Worm (Caenorhabditis elegans): ENCODE measurements around the gene F26F12.8.
A peak's percentile ranks its signal among the peaks of the same experiment; 100 is the strongest.

The F26F12.8 gene

DNA sequence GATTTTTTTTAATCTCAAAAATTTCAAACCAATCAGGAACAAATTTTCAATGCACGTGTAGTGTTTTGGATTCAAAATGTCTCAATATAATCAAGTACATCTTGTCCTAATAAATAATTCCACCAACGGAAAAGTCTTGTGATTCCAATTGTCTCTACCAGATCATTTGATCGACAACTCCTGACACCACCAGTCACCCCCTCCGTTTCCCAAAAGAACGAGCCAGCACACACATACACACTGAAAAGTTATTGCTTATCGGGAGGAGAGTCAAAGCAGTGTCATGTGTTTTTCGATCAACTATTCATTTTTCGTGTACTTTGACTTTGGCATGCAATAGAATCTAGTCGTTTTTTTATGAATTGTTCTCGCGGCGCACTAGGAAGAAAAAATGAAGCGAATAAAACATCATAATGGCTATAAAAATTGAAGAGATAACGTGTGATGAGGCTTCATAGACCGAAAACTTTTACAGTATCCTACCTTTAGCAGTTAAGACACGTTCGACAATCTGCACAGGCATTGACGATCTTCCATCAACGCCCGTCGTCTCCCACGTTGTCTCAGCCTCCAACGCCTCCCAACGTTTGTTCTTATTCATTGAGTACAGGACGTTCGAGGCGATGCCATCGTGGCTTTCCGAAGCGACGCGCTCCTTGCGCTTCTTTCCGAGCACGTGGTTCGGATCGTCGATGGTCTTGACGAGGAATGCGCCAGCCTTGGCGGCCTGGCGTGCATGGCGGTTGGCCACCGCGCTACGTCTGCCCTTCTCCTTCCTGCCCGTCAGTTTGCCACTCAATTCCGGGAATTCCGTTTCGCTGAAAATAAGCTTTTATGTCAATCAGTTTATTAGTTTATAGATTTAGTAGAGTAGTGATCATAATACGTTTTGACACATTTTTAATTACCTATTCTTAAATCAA is 18.7 kb downstream of the F26F12.8 start:
- TF ChIP-seq jun-1 (tag; optimal IDR thresholded peaks at IDR 0.05) (peak; percentile 77), ama-1 (optimal IDR thresholded peaks at IDR 0.05) (peak; percentile 62), ceh-28 (tag; optimal IDR thresholded peaks at IDR 0.05) (no peak), ztf-11 (tag; optimal IDR thresholded peaks at IDR 0.05) (no peak), lsy-12 (tag; optimal IDR thresholded peaks at IDR 0.05) (no peak), unc-62 (GFP tag; optimal IDR thresholded peaks at IDR 0.05) (no peak), pqm-1 (tag; optimal IDR thresholded peaks at IDR 0.05) (peak; percentile 91), elt-2 (tag; optimal IDR thresholded peaks at IDR 0.05) (peak; percentile 87), nhr-11 (tag; optimal IDR thresholded peaks at IDR 0.05) (peak; percentile 45), hmg-11 (tag; optimal IDR thresholded peaks at IDR 0.05) (no peak), ZK546.5 (tag; optimal IDR thresholded peaks at IDR 0.05) (no peak), ceh-16 (tag; optimal IDR thresholded peaks at IDR 0.05) (no peak), tbx-2 (tag; optimal IDR thresholded peaks at IDR 0.05) (no peak), unc-39 (tag; optimal IDR thresholded peaks at IDR 0.05) (no peak), pha-4 (tag; optimal IDR thresholded peaks at IDR 0.05) (peak; percentile 28), egl-27 (tag; optimal IDR thresholded peaks at IDR 0.05) (no peak), nfya-1 (tag; optimal IDR thresholded peaks at IDR 0.05; ENCODE audit: insufficient read depth) (peak; percentile 33), snpc-4 (tag; optimal IDR thresholded peaks at IDR 0.05) (no peak), nhr-23 (tag; optimal IDR thresholded peaks at IDR 0.05) (peak; percentile 27), daf-12 (tag; optimal IDR thresholded peaks at IDR 0.05) (no peak), skn-1 (tag; optimal IDR thresholded peaks at IDR 0.05) (peak; percentile 39), egl-5 (tag; optimal IDR thresholded peaks at IDR 0.05) (peak; percentile 82), zag-1 (tag; optimal IDR thresholded peaks at IDR 0.05) (no peak)

DNA sequence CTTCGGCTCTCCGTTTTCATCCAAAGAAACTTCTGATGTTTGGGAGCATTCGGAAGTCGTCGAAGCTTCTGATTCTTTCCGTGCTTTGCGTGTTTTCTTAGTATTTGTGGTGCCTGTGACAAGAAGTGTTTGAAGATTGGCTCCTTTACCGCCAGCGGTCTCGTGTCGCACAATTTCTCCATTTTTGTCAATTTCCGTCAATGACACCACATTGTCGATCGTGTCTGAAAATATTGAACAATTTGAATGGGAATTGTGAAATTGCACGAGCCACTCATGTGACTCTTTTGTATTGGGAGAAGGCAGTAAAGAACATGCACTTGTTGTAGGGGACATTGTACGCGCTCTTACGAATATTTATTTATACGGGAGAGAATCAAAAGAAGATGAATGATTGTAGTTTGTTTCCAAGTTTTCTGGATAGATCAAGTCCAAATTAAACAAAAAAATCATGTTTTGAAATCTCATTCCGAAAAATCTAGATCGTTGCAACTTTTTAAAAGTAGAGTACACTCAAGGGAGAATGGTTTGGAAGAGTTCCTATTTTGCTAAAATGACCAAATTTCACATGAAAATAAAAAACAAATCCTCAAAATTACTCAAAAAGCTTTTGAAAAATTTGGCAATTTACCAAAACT is 19.7 kb downstream of the F26F12.8 start:
- TF ChIP-seq elt-2 (tag; optimal IDR thresholded peaks at IDR 0.05) (peak; percentile 51), tbx-2 (tag; optimal IDR thresholded peaks at IDR 0.05) (no peak), daf-12 (tag; optimal IDR thresholded peaks at IDR 0.05) (no peak), mdl-1 (tag; optimal IDR thresholded peaks at IDR 0.05) (no peak), pha-4 (tag; optimal IDR thresholded peaks at IDR 0.05) (peak; percentile 48), ceh-9 (tag; optimal IDR thresholded peaks at IDR 0.05) (no peak), fkh-2 (tag; optimal IDR thresholded peaks at IDR 0.05) (no peak), pqm-1 (tag; optimal IDR thresholded peaks at IDR 0.05) (peak; percentile 70), nhr-76 (tag; optimal IDR thresholded peaks at IDR 0.05) (no peak), ztf-11 (tag; optimal IDR thresholded peaks at IDR 0.05) (no peak), ama-1 (optimal IDR thresholded peaks at IDR 0.05) (peak; percentile 74), nhr-28 (tag; optimal IDR thresholded peaks at IDR 0.05) (no peak), lsy-12 (tag; optimal IDR thresholded peaks at IDR 0.05) (no peak), R02D3.7 (tag; optimal IDR thresholded peaks at IDR 0.05) (no peak)

DNA sequence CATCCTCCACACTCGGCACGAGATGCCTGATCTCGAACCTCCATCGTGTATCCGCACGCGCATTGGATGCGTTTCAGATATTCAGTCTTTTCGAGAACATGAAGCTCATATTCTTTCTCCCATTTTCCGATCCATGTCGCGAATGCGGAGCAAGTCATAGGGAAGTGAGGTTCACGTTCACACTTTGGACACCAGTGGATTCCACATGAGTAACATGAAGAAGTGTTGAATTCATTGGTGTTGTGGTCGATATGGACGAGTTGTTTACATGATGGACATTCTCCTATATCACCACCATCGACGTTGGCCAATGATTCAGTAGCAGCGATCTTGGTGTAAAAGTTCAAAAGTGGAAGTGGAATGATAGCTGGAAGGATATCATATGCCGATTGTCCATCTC is 21.4 kb downstream of the F26F12.8 start:
- no peak for TF ChIP-seq nhr-67 (tag; optimal IDR thresholded peaks at IDR 0.05)
- TF ChIP-seq ztf-11 (tag; optimal IDR thresholded peaks at IDR 0.05) = no peak
- TF ChIP-seq lsy-12 (tag; optimal IDR thresholded peaks at IDR 0.05) = no peak
- TF ChIP-seq ZK546.5 (tag; optimal IDR thresholded peaks at IDR 0.05) = no peak
- no peak for TF ChIP-seq skn-1 (tag; optimal IDR thresholded peaks at IDR 0.05)
- peak; percentile 32 for TF ChIP-seq nhr-25 (tag; optimal IDR thresholded peaks at IDR 0.05)

DNA sequence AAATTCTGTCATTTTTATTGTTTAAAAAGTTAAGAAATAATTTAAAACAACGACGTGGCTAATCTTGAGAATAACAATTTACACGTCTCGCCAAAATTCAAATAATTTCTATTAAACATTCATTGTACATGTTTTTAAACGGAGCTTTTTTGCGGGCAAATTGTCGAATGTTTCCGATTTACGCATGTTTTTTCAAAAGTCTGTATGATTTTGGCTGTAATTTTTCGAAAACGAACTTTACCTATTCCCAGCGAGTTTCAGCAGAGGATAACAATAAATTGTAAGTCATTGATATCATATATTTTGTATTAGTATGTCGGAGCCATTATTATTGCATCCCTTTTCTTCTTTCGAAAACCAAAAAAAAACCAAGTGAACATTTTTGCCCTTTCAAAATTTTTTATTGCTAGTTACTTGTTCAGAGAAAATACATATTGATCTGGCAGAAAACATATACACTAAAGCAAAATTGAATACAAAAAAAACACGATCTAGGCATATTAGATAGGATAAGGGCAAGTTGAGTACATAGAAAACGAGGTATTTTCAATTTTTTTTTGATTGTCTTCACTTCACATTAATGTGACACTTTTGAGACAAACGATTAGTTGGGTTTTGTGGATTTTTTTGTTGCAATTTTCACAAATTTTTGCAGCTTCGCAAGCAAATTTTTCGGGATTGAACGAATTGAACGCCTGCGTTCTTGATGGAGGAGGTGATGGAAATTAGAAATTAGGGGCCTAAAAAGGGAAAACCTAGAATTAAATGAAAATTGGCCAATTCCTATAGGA is 23.6 kb downstream of the F26F12.8 start, which contains the start of gene F26F12.2:
F26F12.2 (minus strand) TSS at position 38 of the 791 bp plus-strand sequence.
- TF ChIP-seq fkh-10 (GFP tag; optimal IDR thresholded peaks at IDR 0.05) = no peak
- peak; percentile 56 for TF ChIP-seq nhr-25 (tag; optimal IDR thresholded peaks at IDR 0.05)
- TF ChIP-seq lsy-12 (tag; optimal IDR thresholded peaks at IDR 0.05) = peak; percentile 46
- no peak for TF ChIP-seq unc-39 (tag; optimal IDR thresholded peaks at IDR 0.05)
- peak; percentile 7 for TF ChIP-seq elt-2 (tag; optimal IDR thresholded peaks at IDR 0.05)
- no peak for TF ChIP-seq sea-2 (GFP tag; optimal IDR thresholded peaks at IDR 0.05)
- TF ChIP-seq nhr-43 (tag; optimal IDR thresholded peaks at IDR 0.05; ENCODE audit: poor library complexity, severe bottlenecking) = peak; percentile 73
- peak; percentile 45 for TF ChIP-seq nhr-23 (tag; optimal IDR thresholded peaks at IDR 0.05)
- no peak for TF ChIP-seq ztf-11 (tag; optimal IDR thresholded peaks at IDR 0.05)
- no peak for TF ChIP-seq lin-39 (tag; optimal IDR thresholded peaks at IDR 0.05)
- peak; percentile 4 for TF ChIP-seq jun-1 (tag; optimal IDR thresholded peaks at IDR 0.05)
- peak; percentile 85 for TF ChIP-seq ama-1 (optimal IDR thresholded peaks at IDR 0.05)
